Fruit fly (Drosophila melanogaster): ENCODE data around the gene slou.

The slou gene

dm6 chr3R:21557052-21557451 is at the start of gene slou:
Gene slou, minus strand, starts transcription at chr3R:21557182.
- peak; percentile 55 for TF ChIP-seq bbx (GFP tag; IDR thresholded peaks at IDR 0.05; ENCODE audit: partially characterized antibody)
- peak; percentile 61 for TF ChIP-seq cg (GFP tag; optimal IDR thresholded peaks at IDR 0.05)
- peak; percentile 96 for TF ChIP-seq z (GFP tag; IDR thresholded peaks at IDR 0.05)
- TF ChIP-seq Nf-YC (tag; optimal IDR thresholded peaks at IDR 0.05): peak; percentile 90
- TF ChIP-seq pros (GFP tag; optimal IDR thresholded peaks at IDR 0.05): peak; percentile 21
- TF ChIP-seq twi (tag; optimal IDR thresholded peaks at IDR 0.05): peak; percentile 47
- no peak for TF ChIP-seq Elba2 (GFP tag; optimal IDR thresholded peaks at IDR 0.05)
- TF ChIP-seq Deaf1 (tag; optimal IDR thresholded peaks at IDR 0.05): peak; percentile 23
- TF ChIP-seq nerfin-1 (tag; optimal IDR thresholded peaks at IDR 0.05): peak; percentile 47
- TF ChIP-seq Opbp (GFP tag; IDR thresholded peaks at IDR 0.05; ENCODE audit: partially characterized antibody): 0 out of 3 replicates have a peak, but pooled peaks have one; percentile 25
- no peak for TF ChIP-seq CG17829 (tag; optimal IDR thresholded peaks at IDR 0.05)
- no peak for TF ChIP-seq pzg (GFP tag; optimal IDR thresholded peaks at IDR 0.05)
- TF ChIP-seq vvl (GFP tag; IDR thresholded peaks at IDR 0.05): no peak
- peak; percentile 34 for TF ChIP-seq Jarid2 (GFP tag; optimal IDR thresholded peaks at IDR 0.05)
- TF ChIP-seq HLHmδ (GFP tag; optimal IDR thresholded peaks at IDR 0.05): peak; percentile 24
- peak; percentile 90 for TF ChIP-seq Nf-YB (GFP tag; optimal IDR thresholded peaks at IDR 0.05)
- peak; percentile 80 for TF ChIP-seq seq (GFP tag; IDR thresholded peaks at IDR 0.05)
- peak; percentile 23 for TF ChIP-seq oc (tag; optimal IDR thresholded peaks at IDR 0.05)
- peak; percentile 58 for TF ChIP-seq gcm (GFP tag; optimal IDR thresholded peaks at IDR 0.05)

DNA sequence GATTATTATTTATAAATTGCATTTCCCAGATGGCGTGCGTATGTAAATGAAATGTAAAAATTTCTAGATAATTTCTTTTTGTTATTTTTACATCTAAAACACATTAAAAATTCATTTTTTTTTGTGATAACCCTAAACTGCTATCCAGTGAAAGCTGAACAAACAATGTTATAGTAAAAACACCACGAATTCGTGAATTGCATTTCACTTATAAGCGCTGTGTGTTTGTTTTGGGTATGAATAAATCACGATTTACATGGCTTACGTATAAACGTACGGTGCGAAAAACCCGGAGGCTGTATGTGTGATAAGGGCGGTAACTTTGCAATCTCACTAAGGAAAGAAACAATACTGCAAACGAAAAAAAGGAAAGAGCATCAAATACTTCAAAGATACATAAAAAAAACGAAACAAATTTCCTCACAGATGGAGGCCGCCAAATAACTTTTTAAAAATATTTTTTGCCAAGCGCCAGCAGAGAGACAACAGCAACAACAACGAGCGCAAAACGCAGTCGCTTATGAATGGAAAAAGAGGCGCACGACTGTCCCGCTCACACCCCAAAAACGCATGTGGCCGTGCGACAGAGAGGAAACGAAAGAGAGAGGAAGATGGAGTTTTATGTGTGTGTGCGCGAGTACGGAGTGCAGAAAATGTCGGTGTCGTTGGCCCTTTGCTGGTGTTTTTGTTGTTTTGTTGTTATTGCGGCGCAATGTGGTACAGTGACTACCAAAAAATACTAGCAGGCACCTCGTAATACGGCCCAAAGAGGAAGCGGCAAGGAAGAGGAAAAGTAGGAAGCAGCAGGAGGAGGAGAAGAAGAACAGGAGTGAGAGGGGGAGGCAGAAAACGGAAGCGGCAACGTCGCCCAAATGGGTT is 49.5 kb upstream of the slou start:
- TF ChIP-seq gsb-n (tag; optimal IDR thresholded peaks at IDR 0.05): no peak
- no peak for TF ChIP-seq wek (GFP tag; optimal IDR thresholded peaks at IDR 0.05)
- TF ChIP-seq ab (GFP tag; optimal IDR thresholded peaks at IDR 0.05): no peak
- TF ChIP-seq Blimp-1 (GFP tag; optimal IDR thresholded peaks at IDR 0.05): no peak
- TF ChIP-seq Jarid2 (GFP tag; optimal IDR thresholded peaks at IDR 0.05): no peak
- no peak for TF ChIP-seq ase (GFP tag; IDR thresholded peaks at IDR 0.05)
- no peak for TF ChIP-seq Ravus (GFP tag; IDR thresholded peaks at IDR 0.05)
- no peak for TF ChIP-seq row (GFP tag; IDR thresholded peaks at IDR 0.05)
- TF ChIP-seq seq (GFP tag; IDR thresholded peaks at IDR 0.05): no peak
- TF ChIP-seq disco-r (GFP tag; optimal IDR thresholded peaks at IDR 0.05): no peak
- TF ChIP-seq CrebB (tag; optimal IDR thresholded peaks at IDR 0.05): no peak
- no peak for TF ChIP-seq Mrtf (GFP tag; IDR thresholded peaks at IDR 0.05)
- TF ChIP-seq CG16779 (GFP tag; IDR thresholded peaks at IDR 0.05): no peak
- TF ChIP-seq CoRest (tag; optimal IDR thresholded peaks at IDR 0.05): no peak
- TF ChIP-seq nom (GFP tag; optimal IDR thresholded peaks at IDR 0.05): peak; percentile 68
- TF ChIP-seq HHEX (GFP tag; optimal IDR thresholded peaks at IDR 0.05): no peak
- TF ChIP-seq al (GFP tag; IDR thresholded peaks at IDR 0.05): no peak
- TF ChIP-seq CG10147 (GFP tag; optimal IDR thresholded peaks at IDR 0.05): no peak
- TF ChIP-seq CG13775 (GFP tag; optimal IDR thresholded peaks at IDR 0.05): no peak
- TF ChIP-seq CG6654 (GFP tag; optimal IDR thresholded peaks at IDR 0.05): no peak
- no peak for TF ChIP-seq bcd (GFP tag; optimal IDR thresholded peaks at IDR 0.05)
- TF ChIP-seq CG10267 (tag; optimal IDR thresholded peaks at IDR 0.05): no peak
- no peak for TF ChIP-seq Myb (GFP tag; optimal IDR thresholded peaks at IDR 0.05)
- TF ChIP-seq da (GFP tag; optimal IDR thresholded peaks at IDR 0.05): no peak
- TF ChIP-seq CG17361 (GFP tag; IDR thresholded peaks at IDR 0.05): no peak
- no peak for TF ChIP-seq CG5953 (GFP tag; IDR thresholded peaks at IDR 0.05)
- no peak for TF ChIP-seq peb (GFP tag; IDR thresholded peaks at IDR 0.05)
- no peak for TF ChIP-seq CG18599 (GFP tag; optimal IDR thresholded peaks at IDR 0.05)
- no peak for TF ChIP-seq Hand (GFP tag; optimal IDR thresholded peaks at IDR 0.05)
- no peak for TF ChIP-seq CG34224 (GFP tag; IDR thresholded peaks at IDR 0.05; ENCODE audit: partially characterized antibody)
- TF ChIP-seq tna (GFP tag; IDR thresholded peaks at IDR 0.05; ENCODE audit: partially characterized antibody): no peak

Measured in whole organism, embryonic.